Fruit fly (Drosophila melanogaster) whole organism: ENCODE measurements around the gene Gr77a.

Experiments used
- CG8478 ChIP-seq: fragments of >200 bp; optimal IDR thresholded peaks from 2 replicates; lab custom pipeline; 2018; ENCODE audit warnings: inconsistent platforms
- Dll ChIP-seq: fragments of >200 bp; optimal IDR thresholded peaks from 2 replicates; lab custom pipeline; 2017
- EcR ChIP-seq, 2 experiments: fragments of >200 bp; optimal IDR thresholded peaks; 2 replicates each; lab custom pipeline; 2017; ENCODE audit warnings: missing biosample characterization in 2 of 2, missing genetic modification characterization in 2 of 2, missing genetic modification reagents in 2 of 2
- pan ChIP-seq: fragments of >200 bp; optimal IDR thresholded peaks from 2 replicates; lab custom pipeline; 2017
- psq ChIP-seq: fragments of >200 bp; optimal IDR thresholded peaks from 2 replicates; lab custom pipeline; 2017
- usp ChIP-seq: fragments of >200 bp; optimal IDR thresholded peaks from 2 replicates; lab custom pipeline; 2017; ENCODE audit warnings: missing biosample characterization, missing genetic modification characterization, mixed read lengths

Gene Gr77a

DNA sequence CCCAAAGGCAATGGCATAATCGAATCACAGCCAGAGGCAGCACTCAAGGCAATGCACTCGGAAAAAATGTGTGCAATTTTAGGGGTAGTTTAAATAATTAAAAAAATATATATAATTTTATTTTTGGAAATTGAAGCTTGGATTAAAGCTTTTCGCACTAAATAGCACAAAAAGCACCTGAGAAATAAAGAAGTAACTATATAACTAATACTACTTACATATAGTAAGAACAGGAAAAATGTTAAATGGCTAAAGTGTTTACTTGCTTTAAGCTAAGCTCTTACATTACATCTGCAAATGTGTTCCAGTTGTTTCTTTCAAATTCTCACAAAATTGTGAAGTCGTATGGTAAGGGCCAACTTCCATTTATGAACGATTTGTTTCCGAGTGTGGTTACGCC, at the start of gene Gr77a:
Gr77a (minus strand) TSS at position 17 of the 400 bp plus-strand sequence.
- TF ChIP-seq Dll (lab: Kevin White, UChicago) = no peak

DNA sequence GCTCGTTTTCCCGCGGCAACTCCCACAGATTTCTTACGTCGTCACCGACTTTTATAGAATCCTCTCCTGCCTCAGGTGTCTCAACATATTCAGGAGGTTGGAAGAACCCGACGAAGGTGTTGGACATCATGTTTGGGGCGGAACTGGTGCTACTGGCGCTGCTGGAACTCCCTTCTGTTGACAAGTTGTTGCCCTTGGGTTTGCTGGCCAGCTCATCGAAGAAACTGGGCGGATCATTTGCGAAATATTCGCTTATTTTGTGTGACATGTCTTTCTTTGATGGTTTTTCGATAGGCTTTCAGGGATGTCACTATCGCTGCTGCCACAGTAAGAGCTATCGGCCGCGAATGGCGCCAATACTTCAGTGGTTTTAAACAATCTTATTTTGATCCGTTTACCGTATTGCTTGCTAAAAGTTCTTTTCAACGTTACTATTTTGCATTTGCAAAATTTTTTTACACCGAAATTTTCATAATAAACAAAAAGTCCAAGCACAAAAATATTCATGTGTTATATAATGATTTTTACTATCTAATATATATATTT, 48.7 kb upstream of the Gr77a start, which contains the start of gene CG11396:
CG11396 (minus strand) TSS at position 303 of the 546 bp plus-strand sequence.
- no peak for TF ChIP-seq psq (lab: Kevin White, UChicago)
- no peak for TF ChIP-seq pan (lab: Kevin White, UChicago)

DNA sequence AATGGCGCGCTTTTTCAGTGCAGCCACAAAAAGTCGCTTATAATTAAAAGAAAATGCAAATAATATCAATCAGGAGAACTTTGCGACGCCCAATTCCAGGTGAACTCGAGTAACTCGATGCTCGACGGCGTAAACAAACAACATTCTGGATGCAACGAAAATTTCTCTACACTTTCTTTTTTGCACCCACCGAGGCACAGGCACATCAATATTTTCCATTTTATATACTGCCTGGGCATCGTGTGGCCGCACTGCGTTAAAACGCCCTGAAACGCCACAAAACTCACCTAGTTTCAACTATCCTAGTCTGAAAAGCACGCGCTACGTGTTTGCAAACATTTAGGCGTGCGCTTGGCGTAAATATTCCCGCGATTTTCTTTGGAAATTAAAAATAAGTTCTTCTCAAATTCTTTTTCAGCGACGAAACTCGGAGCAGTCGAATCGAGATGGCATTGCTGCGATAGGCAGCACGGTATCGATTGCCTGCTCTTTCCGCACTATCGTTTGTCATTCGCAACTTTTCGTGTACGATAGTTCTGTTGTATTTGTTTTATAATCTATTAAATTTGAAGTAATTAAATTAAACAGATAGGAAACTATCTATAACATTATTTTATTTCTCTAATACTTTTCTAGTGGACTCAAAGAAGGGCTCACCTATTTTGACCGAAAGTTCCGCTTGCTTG, 46.7 kb upstream of the Gr77a start, which contains the start of gene Pcif1:
Pcif1 (minus strand) TSS at position 456 of the 686 bp plus-strand sequence.
- no peak for TF ChIP-seq pan (lab: Kevin White, UChicago)
- TF ChIP-seq EcR (GFP tag; optimal IDR thresholded peaks at IDR 0.05; lab: Kevin White, UChicago) = no peak
- TF ChIP-seq usp (GFP tag; lab: Kevin White, UChicago) = no peak
- no peak for TF ChIP-seq psq (lab: Kevin White, UChicago)
- TF ChIP-seq Dll (lab: Kevin White, UChicago) = no peak
- no peak for TF ChIP-seq CG8478

DNA sequence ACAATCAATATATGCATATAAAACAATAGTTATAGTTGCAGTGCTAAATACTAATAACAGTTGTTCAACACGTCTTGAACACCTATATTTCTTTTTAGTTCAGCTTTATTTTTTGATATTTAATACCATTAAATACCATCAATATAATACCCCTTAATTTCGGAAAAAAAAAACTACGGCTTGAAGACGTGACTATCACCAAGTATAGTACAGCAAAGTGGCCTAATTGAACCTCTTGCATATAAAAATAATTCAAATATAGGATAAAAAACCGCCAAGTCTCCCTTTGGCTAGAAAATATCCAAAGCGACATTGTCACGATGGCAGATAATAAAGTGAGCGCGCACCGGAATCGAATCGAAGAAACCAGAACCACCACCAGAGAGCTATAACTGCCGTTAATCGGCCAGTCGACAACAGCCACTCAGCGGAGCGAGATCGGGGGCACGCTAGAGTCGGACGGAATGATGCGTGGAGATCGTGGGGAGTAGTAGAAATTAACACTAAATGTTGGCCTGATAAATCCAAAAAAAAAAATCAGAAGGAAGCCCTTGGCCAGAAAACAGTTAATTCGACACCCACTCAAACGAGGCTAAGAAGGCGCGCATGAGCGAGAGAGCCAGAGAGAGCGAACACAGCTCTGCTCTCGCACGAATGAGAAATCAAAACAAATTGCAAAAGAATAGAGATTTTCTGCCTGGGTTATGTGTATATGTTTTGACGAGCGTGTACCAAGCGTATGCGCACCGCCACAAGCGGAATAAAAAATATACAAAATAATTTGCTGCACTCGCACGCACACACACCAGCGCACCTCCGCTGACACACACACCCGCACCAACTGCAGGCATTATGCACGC, 45.8 kb upstream of the Gr77a start:
- no peak for TF ChIP-seq EcR (GFP tag; optimal IDR thresholded peaks at IDR 0.05; lab: Kevin White, UChicago)
- peak; percentile 93 for TF ChIP-seq Dll (lab: Kevin White, UChicago)

DNA sequence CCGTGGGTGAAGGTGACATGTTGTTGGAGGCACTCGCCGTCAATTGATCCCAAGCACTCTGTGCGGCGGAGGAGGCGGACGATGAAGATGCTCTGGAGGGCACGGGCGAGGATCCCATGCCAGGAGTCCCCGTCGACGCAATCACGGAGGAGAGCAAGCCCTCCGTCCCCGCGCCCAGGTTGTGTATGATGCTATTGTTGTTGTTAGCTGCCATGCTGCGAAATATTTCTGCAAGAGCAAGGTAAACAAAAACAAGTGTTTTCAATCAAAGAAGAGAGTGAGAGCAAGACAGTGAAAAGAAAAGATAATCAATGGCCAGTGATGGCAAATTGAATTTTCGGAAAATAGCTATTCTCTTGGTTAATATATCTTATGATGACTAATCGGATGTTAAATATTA, 45.2 kb upstream of the Gr77a start:
- TF ChIP-seq CG8478 = no peak
- no peak for TF ChIP-seq pan (lab: Kevin White, UChicago)
- TF ChIP-seq EcR (GFP tag; optimal IDR thresholded peaks at IDR 0.05; lab: Kevin White, UChicago) = no peak
- peak; percentile 16 for TF ChIP-seq Dll (lab: Kevin White, UChicago)

DNA sequence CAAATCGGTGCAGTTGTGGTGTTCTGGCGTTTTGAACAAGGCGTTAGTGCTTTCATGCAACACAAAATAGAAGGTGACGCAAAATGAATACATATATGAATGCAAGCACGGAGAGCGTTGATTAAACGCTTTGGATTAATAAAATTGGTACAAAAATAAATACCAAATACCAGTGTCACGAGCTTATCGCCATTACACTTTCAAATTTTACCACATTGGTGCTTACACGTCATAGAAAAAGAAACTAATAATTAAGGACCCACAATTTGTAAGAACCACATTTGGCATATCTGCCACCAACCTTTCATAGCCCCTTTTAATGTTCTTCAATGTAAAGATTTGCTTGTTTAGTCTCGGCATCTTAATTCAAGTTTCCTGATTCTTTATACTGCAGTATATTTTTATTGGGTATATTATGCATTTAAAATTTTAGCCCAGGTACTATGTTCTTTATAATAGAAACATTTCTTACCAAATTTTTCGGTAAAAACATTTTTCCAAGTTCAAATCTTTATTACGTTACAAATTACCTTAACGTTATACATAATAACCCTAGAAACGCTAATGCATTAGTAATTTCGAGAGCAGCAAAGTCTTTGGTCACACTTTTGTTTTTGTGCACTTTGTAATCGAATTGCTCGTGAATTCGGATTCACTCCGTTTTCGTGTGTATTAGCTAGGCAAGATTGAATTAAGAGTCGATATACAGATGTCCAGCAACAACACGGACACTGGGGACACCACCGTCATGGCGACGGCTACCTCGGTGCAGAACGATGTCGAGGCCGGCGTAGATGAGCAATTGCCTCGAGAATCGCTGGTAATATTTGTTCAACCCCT, 39.2 kb upstream of the Gr77a start, which contains the start of the genes Pex16 and Pex14:
Pex16 (minus strand) TSS at position 41 of the 840 bp plus-strand sequence.
Pex14 (plus strand) TSS at position 576 of the 840 bp plus-strand sequence.
- no peak for TF ChIP-seq Dll (lab: Kevin White, UChicago)
- no peak for TF ChIP-seq EcR (GFP tag; optimal IDR thresholded peaks at IDR 0.05; lab: Kevin White, UChicago)
- no peak for TF ChIP-seq CG8478
- TF ChIP-seq psq (lab: Kevin White, UChicago) = no peak
- no peak for TF ChIP-seq pan (lab: Kevin White, UChicago)
- TF ChIP-seq usp (GFP tag; lab: Kevin White, UChicago) = no peak

DNA sequence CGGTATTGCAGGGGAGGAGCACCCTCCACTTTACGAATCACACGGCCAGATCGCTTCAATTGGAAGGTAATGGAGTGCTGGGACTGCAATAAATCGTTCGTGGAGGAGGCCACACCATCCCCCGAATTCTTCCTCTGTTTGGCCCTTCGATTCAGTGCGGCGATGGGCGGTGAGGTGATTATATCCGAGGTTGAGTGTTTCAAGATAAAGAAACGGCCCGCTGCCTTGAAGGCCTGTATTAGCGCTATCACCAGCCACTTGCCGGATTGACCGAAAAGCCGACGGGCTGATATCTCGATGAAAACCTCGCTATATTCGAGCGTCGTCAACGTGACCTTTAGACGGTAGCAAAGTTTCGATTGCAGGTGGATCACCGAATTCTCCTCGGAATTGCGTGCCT, 38.3 kb upstream of the Gr77a start:
- no peak for TF ChIP-seq Dll (lab: Kevin White, UChicago)
- TF ChIP-seq psq (lab: Kevin White, UChicago) = no peak
- TF ChIP-seq CG8478 = no peak
- TF ChIP-seq EcR (GFP tag; optimal IDR thresholded peaks at IDR 0.05; lab: Kevin White, UChicago) = no peak
- no peak for TF ChIP-seq usp (GFP tag; lab: Kevin White, UChicago)
- TF ChIP-seq pan (lab: Kevin White, UChicago) = no peak

DNA sequence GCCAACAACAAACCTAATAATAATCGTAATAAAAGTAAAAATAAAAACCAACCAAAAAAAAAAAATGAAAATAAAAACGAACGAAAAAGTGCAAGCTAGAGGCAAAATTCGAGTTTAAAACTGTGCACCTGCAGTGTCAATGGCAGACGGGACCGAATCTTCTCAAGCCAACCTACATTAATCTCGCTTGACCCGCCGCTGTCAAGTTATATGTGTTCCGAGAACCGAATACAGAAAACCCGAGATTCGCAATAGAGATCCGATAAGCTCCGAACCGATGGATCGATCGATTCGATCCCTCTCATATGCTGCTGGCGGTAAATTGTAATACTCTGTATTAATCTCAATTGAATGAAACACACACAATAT, 33.4 kb upstream of the Gr77a start:
- no peak for TF ChIP-seq usp (GFP tag; lab: Kevin White, UChicago)
- TF ChIP-seq CG8478 = no peak
- TF ChIP-seq Dll (lab: Kevin White, UChicago) = no peak
- TF ChIP-seq EcR (GFP tag; optimal IDR thresholded peaks at IDR 0.05; lab: Kevin White, UChicago) = no peak
- TF ChIP-seq pan (lab: Kevin White, UChicago) = no peak
- TF ChIP-seq psq (lab: Kevin White, UChicago) = no peak

DNA sequence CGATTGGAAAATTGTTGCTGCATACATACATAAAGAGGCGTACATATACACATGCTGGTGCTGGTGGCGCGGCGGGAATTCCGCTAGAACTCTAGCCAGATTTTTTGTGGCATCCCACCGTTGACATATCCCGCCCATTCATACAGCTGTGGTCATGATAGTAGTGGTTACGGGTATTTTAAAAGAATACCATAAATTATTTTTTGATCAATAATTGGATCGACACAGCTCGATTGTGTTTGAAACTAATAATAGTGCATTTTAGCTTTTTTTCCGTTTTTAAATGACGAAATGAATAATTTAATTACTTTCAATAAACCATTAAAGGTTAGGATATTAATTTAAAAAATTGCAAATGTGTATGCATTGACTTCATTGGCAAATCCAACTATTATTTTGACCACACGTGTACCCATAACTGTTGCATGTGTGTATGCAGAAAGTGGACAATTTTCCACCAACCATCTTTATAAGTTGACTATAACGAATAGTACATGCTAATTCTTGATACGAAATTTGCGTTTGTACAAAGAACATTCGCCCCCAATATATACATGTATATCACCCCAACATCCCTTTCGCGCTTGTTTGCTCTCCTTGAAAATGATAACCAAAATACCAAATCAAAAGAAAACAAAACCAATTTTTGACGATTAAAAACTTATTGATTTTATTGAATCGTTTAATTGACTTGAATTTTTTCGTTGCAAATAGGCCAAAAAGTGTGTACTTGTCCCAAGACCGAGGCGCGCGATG, 32.8 kb upstream of the Gr77a start:
- no peak for TF ChIP-seq Dll (lab: Kevin White, UChicago)
- TF ChIP-seq EcR (GFP tag; optimal IDR thresholded peaks at IDR 0.05; lab: Kevin White, UChicago) = no peak
- no peak for TF ChIP-seq usp (GFP tag; lab: Kevin White, UChicago)
- no peak for TF ChIP-seq psq (lab: Kevin White, UChicago)
- TF ChIP-seq CG8478 = no peak
- TF ChIP-seq pan (lab: Kevin White, UChicago) = no peak

DNA sequence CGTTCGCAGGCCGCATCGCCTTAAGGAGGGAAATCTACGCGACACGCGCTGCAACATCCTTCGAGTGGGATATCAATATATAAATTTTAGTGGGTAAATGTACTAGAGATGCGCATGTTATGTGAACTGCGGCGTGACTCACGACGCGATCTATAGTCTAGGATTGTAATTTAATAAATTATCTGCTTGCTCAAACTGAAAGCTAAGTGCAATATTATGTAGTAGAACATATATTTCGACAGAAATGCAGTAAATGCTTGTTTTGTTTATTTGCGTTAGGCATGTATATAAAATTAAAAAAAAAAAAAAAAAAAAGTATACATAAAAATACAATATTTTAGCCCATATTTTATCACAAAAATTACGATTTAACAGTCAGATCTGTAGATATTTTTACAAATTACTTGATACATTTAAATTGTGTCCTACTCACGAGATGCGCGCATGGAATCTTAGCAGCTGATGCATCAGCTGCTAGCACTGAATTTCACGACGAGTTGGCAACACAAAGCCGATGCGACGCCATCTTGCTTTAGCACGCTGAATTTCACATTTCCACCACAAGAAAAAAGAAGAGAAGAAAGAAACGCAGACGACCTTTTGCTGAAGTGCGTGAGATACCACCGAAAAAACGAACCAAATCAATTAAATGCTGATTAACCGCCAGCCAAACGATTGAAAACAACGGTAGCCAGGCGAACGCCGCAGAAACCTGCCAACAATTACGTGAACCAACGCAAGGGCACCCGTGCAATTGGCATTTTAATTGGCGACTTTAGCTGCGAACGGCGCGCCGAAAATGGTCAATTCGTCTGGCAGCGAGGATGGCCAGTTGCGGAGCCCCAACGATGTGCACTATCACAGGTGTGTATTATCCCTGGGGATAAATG, 32.0 kb upstream of the Gr77a start, which contains the start of the genes CG4042 and Pitslre:
CG4042 (minus strand) TSS at position 507 of the 890 bp plus-strand sequence.
Pitslre (plus strand) TSS at position 528 of the 890 bp plus-strand sequence.
- TF ChIP-seq EcR (GFP tag; optimal IDR thresholded peaks at IDR 0.05; lab: Kevin White, UChicago) (no peak), usp (GFP tag; lab: Kevin White, UChicago) (no peak), psq (lab: Kevin White, UChicago) (no peak)
